Fruit fly (Drosophila melanogaster) whole organism, embryonic: Measurements from ENCODE around the gene CG3513.

Experiments
- CG10274 ChIP-seq: fragments of 200-800 bp; sonication (Bioruptor generic); optimal IDR thresholded peaks from 3 replicates; lab custom pipeline; 2017; ENCODE audit warnings: missing biosample characterization, mild to moderate bottlenecking, missing genetic modification characterization
- CG10959 ChIP-seq: fragments of 200-800 bp; sonication (Bioruptor generic); IDR thresholded peaks from 2 replicates; pipeline ENCODE4 v1.3.6; 2022; ENCODE audit warnings: missing biosample characterization, missing genetic modification characterization
- CG12391 ChIP-seq: fragments of 200-800 bp; sonication (Bioruptor generic); optimal IDR thresholded peaks from 3 replicates; lab custom pipeline; 2018; ENCODE audit warnings: missing biosample characterization, mild to moderate bottlenecking, missing genetic modification characterization, moderate library complexity
- CG13287 ChIP-seq: fragments of 200-800 bp; sonication (Bioruptor generic); IDR thresholded peaks from 2 replicates; pipeline ENCODE4 v1.3.6; 2022; ENCODE audit warnings: missing biosample characterization, missing genetic modification characterization; ENCODE audit not compliant: partially characterized antibody
- CG1603 ChIP-seq: fragments of 200-800 bp; sonication (Bioruptor generic); optimal IDR thresholded peaks from 2 replicates; lab custom pipeline; 2019; ENCODE audit warnings: missing biosample characterization, mild to moderate bottlenecking, missing genetic modification characterization, moderate library complexity
- CG17186 ChIP-seq: fragments of 200-800 bp; sonication (Bioruptor generic); optimal IDR thresholded peaks from 3 replicates; lab custom pipeline; 2017; ENCODE audit warnings: missing biosample characterization, missing genetic modification reagents, missing genetic modification characterization
- CG17802 ChIP-seq: fragments of 200-800 bp; sonication (Bioruptor generic); optimal IDR thresholded peaks from 2 replicates; lab custom pipeline; 2018; ENCODE audit warnings: missing biosample characterization, mild to moderate bottlenecking, missing genetic modification characterization, moderate library complexity
- CG34422 ChIP-seq: fragments of 200-800 bp; sonication (Bioruptor generic); IDR thresholded peaks from 3 replicates; pipeline ENCODE4 v1.3.6; 2022; ENCODE audit warnings: missing biosample characterization, missing genetic modification characterization
- CG4282 ChIP-seq: fragments of 200-800 bp; sonication (Bioruptor generic); optimal IDR thresholded peaks from 2 replicates; lab custom pipeline; 2016; ENCODE audit warnings: missing biosample characterization, missing genetic modification characterization
- CG4404 ChIP-seq: fragments of 200-800 bp; sonication (Bioruptor generic); IDR thresholded peaks from 2 replicates; pipeline ENCODE4 v1.3.6; 2022; ENCODE audit warnings: missing biosample characterization, missing genetic modification characterization
- CG4617 ChIP-seq: fragments of 200-800 bp; sonication (Bioruptor generic); optimal IDR thresholded peaks from 3 replicates; lab custom pipeline; 2016; ENCODE audit warnings: missing biosample characterization, missing genetic modification characterization, borderline replicate concordance
- CG7372 ChIP-seq: fragments of 200-800 bp; sonication (Bioruptor generic); IDR thresholded peaks from 2 replicates; pipeline ENCODE4 v1.3.6; 2022; ENCODE audit warnings: missing biosample characterization, missing genetic modification characterization
- CG7839 ChIP-seq: fragments of 200-800 bp; sonication (Bioruptor generic); optimal IDR thresholded peaks from 3 replicates; lab custom pipeline; 2018; ENCODE audit warnings: missing biosample characterization, mild to moderate bottlenecking, missing genetic modification characterization, moderate library complexity
- CG8089 ChIP-seq: fragments of 200-800 bp; sonication (Bioruptor generic); optimal IDR thresholded peaks from 3 replicates; lab custom pipeline; 2016; ENCODE audit warnings: missing biosample characterization, missing genetic modification characterization
- CG8765 ChIP-seq: fragments of 200-800 bp; sonication (Bioruptor generic); IDR thresholded peaks from 2 replicates; pipeline ENCODE4 v1.3.6; 2022; ENCODE audit warnings: missing biosample characterization, missing genetic modification characterization
- CG8944 ChIP-seq: fragments of 200-800 bp; sonication (Bioruptor generic); optimal IDR thresholded peaks from 3 replicates; lab custom pipeline; 2016; ENCODE audit warnings: missing biosample characterization, missing genetic modification characterization
- CG9727 ChIP-seq: fragments of 200-800 bp; sonication (Bioruptor generic); optimal IDR thresholded peaks from 3 replicates; lab custom pipeline; 2017; ENCODE audit warnings: missing biosample characterization, mild to moderate bottlenecking, missing genetic modification characterization
- CG9797 ChIP-seq: fragments of 200-800 bp; sonication (Bioruptor generic); optimal IDR thresholded peaks from 3 replicates; lab custom pipeline; 2018; ENCODE audit warnings: missing biosample characterization, mild to moderate bottlenecking, missing genetic modification characterization
- Dad ChIP-seq: fragments of 200-800 bp; sonication (Bioruptor generic); optimal IDR thresholded peaks from 3 replicates; lab custom pipeline; 2016; ENCODE audit warnings: missing biosample characterization, missing genetic modification characterization
- Dip3 ChIP-seq: fragments of 200-800 bp; sonication (Bioruptor generic); optimal IDR thresholded peaks from 3 replicates; lab custom pipeline; 2016; ENCODE audit warnings: missing biosample characterization, missing genetic modification characterization
- Dll ChIP-seq: fragments of 200-800 bp; sonication (Bioruptor generic); IDR thresholded peaks from 4 replicates; pipeline ENCODE4 v1.3.6; 2022; ENCODE audit warnings: missing biosample characterization, missing genetic modification characterization; ENCODE audit not compliant: partially characterized antibody
- E2f2 ChIP-seq: fragments of 200-800 bp; sonication (Bioruptor generic); IDR thresholded peaks from 2 replicates; pipeline ENCODE4 v1.3.6; 2022; ENCODE audit warnings: missing biosample characterization, missing genetic modification characterization
- Fer1 ChIP-seq: fragments of 200-800 bp; sonication (Bioruptor generic); optimal IDR thresholded peaks from 2 replicates; lab custom pipeline; 2017; ENCODE audit warnings: missing biosample characterization, mild to moderate bottlenecking, missing genetic modification characterization
- H2.0 ChIP-seq: fragments of 200-800 bp; sonication (Bioruptor generic); IDR thresholded peaks from 2 replicates; pipeline ENCODE4 v1.3.6; 2022; ENCODE audit warnings: missing biosample characterization, missing genetic modification characterization
- HmgD ChIP-seq: fragments of 200-800 bp; sonication (Bioruptor generic); optimal IDR thresholded peaks from 3 replicates; lab custom pipeline; 2016; ENCODE audit warnings: missing biosample characterization, missing genetic modification characterization
- Hr3 ChIP-seq: fragments of 200-800 bp; sonication (Bioruptor generic); optimal IDR thresholded peaks from 3 replicates; lab custom pipeline; 2016; ENCODE audit warnings: missing biosample characterization, missing genetic modification characterization
- Jarid2 ChIP-seq: fragments of 200-800 bp; sonication (Bioruptor generic); optimal IDR thresholded peaks from 3 replicates; lab custom pipeline; 2017; ENCODE audit warnings: mild to moderate bottlenecking, missing biosample characterization, missing genetic modification reagents, missing genetic modification characterization
- Poxn ChIP-seq: fragments of 200-800 bp; sonication (Bioruptor generic); IDR thresholded peaks from 2 replicates; pipeline ENCODE4 v1.3.6; 2022; ENCODE audit warnings: missing biosample characterization, missing genetic modification characterization
- Rx ChIP-seq: fragments of 200-800 bp; sonication (Bioruptor generic); IDR thresholded peaks from 2 replicates; pipeline ENCODE4 v1.3.6; 2022; ENCODE audit warnings: missing biosample characterization, missing genetic modification characterization
- Sry-δ ChIP-seq: fragments of 200-800 bp; sonication (Bioruptor generic); optimal IDR thresholded peaks from 2 replicates; lab custom pipeline; 2016; ENCODE audit warnings: missing biosample characterization, missing genetic modification characterization
- Stat92E ChIP-seq, 3 experiments: fragments of >200 bp in 2 of 3; fragments of 200-800 bp in 1 of 3; sonication (Bioruptor generic) in 1 of 3; optimal IDR thresholded peaks; 2 replicates each; lab custom pipeline; 2017 to 2019; ENCODE audit warnings: missing biosample characterization in 3 of 3, missing genetic modification characterization in 3 of 3, mild to moderate bottlenecking in 1 of 3, moderate library complexity in 1 of 3
- TFAM ChIP-seq: fragments of 200-800 bp; sonication (Bioruptor generic); optimal IDR thresholded peaks from 2 replicates; lab custom pipeline; 2017; ENCODE audit warnings: missing biosample characterization, missing genetic modification characterization, inconsistent platforms
- Trl ChIP-seq, 3 experiments: fragments of >200 bp in 2 of 3; fragments of 200-800 bp in 1 of 3; sonication (Bioruptor generic) in 1 of 3; optimal IDR thresholded peaks; 2 replicates in 1 of 3; 3 replicates in 2 of 3; lab custom pipeline; 2016 to 2017; ENCODE audit warnings: missing biosample characterization in 1 of 3, missing genetic modification characterization in 1 of 3
- Xbp1 ChIP-seq: fragments of 200-800 bp; sonication (Bioruptor generic); optimal IDR thresholded peaks from 3 replicates; lab custom pipeline; 2016; ENCODE audit warnings: missing biosample characterization, mild to moderate bottlenecking, missing genetic modification characterization
- amos ChIP-seq: fragments of 200-800 bp; sonication (Bioruptor generic); IDR thresholded peaks from 2 replicates; pipeline ENCODE4 v1.3.6; 2022; ENCODE audit warnings: missing biosample characterization, missing genetic modification characterization; ENCODE audit not compliant: partially characterized antibody
- crol ChIP-seq: fragments of 200-800 bp; sonication (Bioruptor generic); IDR thresholded peaks from 2 replicates; pipeline ENCODE4 v1.3.6; 2022; ENCODE audit warnings: missing biosample characterization, missing genetic modification characterization
- dysf ChIP-seq: fragments of 200-800 bp; sonication (Bioruptor generic); IDR thresholded peaks from 3 replicates; pipeline ENCODE4 v1.3.6; 2022; ENCODE audit warnings: missing biosample characterization, missing genetic modification characterization
- emc ChIP-seq: fragments of 200-800 bp; sonication (Bioruptor generic); optimal IDR thresholded peaks from 2 replicates; lab custom pipeline; 2016; ENCODE audit warnings: missing biosample characterization, missing genetic modification characterization
- eve ChIP-seq, 2 experiments: fragments of >200 bp; optimal IDR thresholded peaks; 2 replicates each; lab custom pipeline; 2017; ENCODE audit warnings: missing biosample characterization in 2 of 2, missing genetic modification characterization in 2 of 2
- fd102C ChIP-seq: fragments of 200-800 bp; sonication (Bioruptor generic); optimal IDR thresholded peaks from 2 replicates; lab custom pipeline; 2018; ENCODE audit warnings: missing biosample characterization, mild to moderate bottlenecking, missing genetic modification characterization, moderate library complexity
- fu2 ChIP-seq: fragments of 200-800 bp; sonication (Bioruptor generic); optimal IDR thresholded peaks from 2 replicates; lab custom pipeline; 2016; ENCODE audit warnings: missing biosample characterization, missing genetic modification characterization
- gfzf ChIP-seq: fragments of 200-800 bp; sonication (Bioruptor generic); optimal IDR thresholded peaks from 2 replicates; lab custom pipeline; 2016; ENCODE audit warnings: missing biosample characterization, mild to moderate bottlenecking, missing genetic modification characterization, moderate library complexity
- hbn ChIP-seq: fragments of 200-800 bp; sonication (Bioruptor generic); IDR thresholded peaks from 2 replicates; pipeline ENCODE4 v1.3.6; 2022; ENCODE audit warnings: missing biosample characterization, missing genetic modification characterization; ENCODE audit not compliant: partially characterized antibody
- klu ChIP-seq: fragments of 200-800 bp; sonication (Bioruptor generic); IDR thresholded peaks from 2 replicates; pipeline ENCODE4 v1.3.6; 2022; ENCODE audit warnings: missing biosample characterization, missing genetic modification characterization
- nerfin-2 ChIP-seq: fragments of 200-800 bp; sonication (Bioruptor generic); IDR thresholded peaks from 2 replicates; pipeline ENCODE4 v1.3.6; 2022; ENCODE audit warnings: missing biosample characterization, missing genetic modification characterization; ENCODE audit not compliant: partially characterized antibody
- onecut ChIP-seq: fragments of 200-800 bp; sonication (Bioruptor generic); IDR thresholded peaks from 2 replicates; pipeline ENCODE4 v1.3.6; 2022; ENCODE audit warnings: missing biosample characterization, missing genetic modification characterization
- ro ChIP-seq: fragments of 200-800 bp; sonication (Bioruptor generic); IDR thresholded peaks from 2 replicates; pipeline ENCODE4 v1.3.6; 2022; ENCODE audit warnings: missing biosample characterization, missing genetic modification characterization
- shn ChIP-seq: fragments of 200-800 bp; sonication (Bioruptor generic); optimal IDR thresholded peaks from 3 replicates; lab custom pipeline; 2016; ENCODE audit warnings: missing biosample characterization, missing genetic modification characterization
- slou ChIP-seq: fragments of 200-800 bp; sonication (Bioruptor generic); optimal IDR thresholded peaks from 3 replicates; lab custom pipeline; 2016; ENCODE audit warnings: missing biosample characterization, missing genetic modification characterization

The CG3513 gene

DNA sequence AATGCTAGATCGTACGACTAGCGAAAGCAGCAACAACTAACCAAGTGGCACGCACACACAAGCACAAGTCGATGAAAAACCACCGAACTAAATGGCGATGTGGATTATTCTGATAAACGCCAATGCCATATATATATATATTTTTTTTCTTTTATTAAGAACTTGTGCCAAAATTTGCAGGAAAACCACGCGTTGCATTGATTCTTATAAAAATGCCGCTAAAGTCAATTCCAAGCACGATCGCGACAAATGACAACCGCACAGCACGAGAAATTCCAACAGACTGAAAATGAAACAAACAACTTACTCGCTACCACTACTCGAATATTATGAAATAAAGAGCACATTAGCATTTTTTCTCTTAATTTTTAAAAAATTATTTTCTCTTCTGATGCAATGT, 36.3 kb downstream of the CG3513 start, which contains the start of gene for (continued):
- no peak for TF ChIP-seq klu (GFP tag; lab: Robert Waterston, UW)
- no peak for TF ChIP-seq CG1603 (tag; lab: Kevin White, UChicago)
- no peak for TF ChIP-seq eve (GFP tag; optimal IDR thresholded peaks at IDR 0.05; lab: Kevin White, UChicago)
- peak; percentile 9; the same call in 1 of the 2 replicates for TF ChIP-seq CG13287
- TF ChIP-seq E2f2 (GFP tag; lab: Robert Waterston, UW), result no peak
- TF ChIP-seq fu2 (GFP tag; lab: Kevin White, UChicago), result no peak
- TF ChIP-seq CG8944 (GFP tag; lab: Kevin White, UChicago), result no peak
- TF ChIP-seq hbn (GFP tag; lab: Robert Waterston, UW), result no peak
- TF ChIP-seq shn (GFP tag; lab: Kevin White, UChicago), result no peak
- TF ChIP-seq Hr3 (GFP tag; lab: Kevin White, UChicago), result no peak
- TF ChIP-seq CG34422, result peak; percentile 40; the same call in 1 of the 3 replicates
- no peak for TF ChIP-seq Xbp1
- no peak for TF ChIP-seq CG7372 (GFP tag; lab: Robert Waterston, UW)
- no peak for TF ChIP-seq Poxn
- TF ChIP-seq HmgD (GFP tag; lab: Kevin White, UChicago), result no peak
- peak; percentile 96 for TF ChIP-seq Jarid2 (GFP tag; lab: Kevin White, UChicago)
- no peak for TF ChIP-seq CG9727
- no peak for TF ChIP-seq CG7839
- TF ChIP-seq H2.0 (GFP tag; lab: Robert Waterston, UW), result no peak
- TF ChIP-seq CG12391, result no peak
- TF ChIP-seq ro (GFP tag; lab: Robert Waterston, UW), result no peak
- TF ChIP-seq crol, result no peak
- TF ChIP-seq Trl (optimal IDR thresholded peaks at IDR 0.05; lab: Kevin White, UChicago), result peak; percentile 32 to 71
- no peak for TF ChIP-seq Trl (GFP tag; optimal IDR thresholded peaks at IDR 0.05; lab: Kevin White, UChicago)
- TF ChIP-seq CG4617 (GFP tag; lab: Kevin White, UChicago), result no peak
- no peak for TF ChIP-seq fd102C (GFP tag; lab: Kevin White, UChicago)
- TF ChIP-seq Stat92E (GFP tag; optimal IDR thresholded peaks at IDR 0.05; lab: Kevin White, UChicago), result no peak
- TF ChIP-seq Dll (GFP tag; lab: Robert Waterston, UW), result no peak
- no peak for TF ChIP-seq dysf (GFP tag; lab: Robert Waterston, UW)
- no peak for TF ChIP-seq Fer1 (GFP tag; lab: Kevin White, UChicago)
- TF ChIP-seq slou (GFP tag; lab: Kevin White, UChicago), result no peak
- no peak for TF ChIP-seq Dip3 (GFP tag; lab: Kevin White, UChicago)
- TF ChIP-seq CG8089 (GFP tag; lab: Kevin White, UChicago), result no peak
- no peak for TF ChIP-seq TFAM
- TF ChIP-seq nerfin-2 (GFP tag; lab: Robert Waterston, UW), result no peak
- no peak for TF ChIP-seq CG8765
- no peak for TF ChIP-seq CG10959 (GFP tag; lab: Robert Waterston, UW)
- no peak for TF ChIP-seq CG9797 (GFP tag; lab: Kevin White, UChicago)
- peak; percentile 9; the same call in 1 of the 2 replicates for TF ChIP-seq amos
- no peak for TF ChIP-seq Sry-δ (GFP tag; lab: Kevin White, UChicago)
- no peak for TF ChIP-seq CG10274 (GFP tag; lab: Kevin White, UChicago)
- TF ChIP-seq Rx (GFP tag; lab: Robert Waterston, UW), result no peak
- TF ChIP-seq onecut (GFP tag; lab: Robert Waterston, UW), result no peak
- TF ChIP-seq CG17802 (tag; lab: Kevin White, UChicago), result no peak
- no peak for TF ChIP-seq emc
- TF ChIP-seq CG17186 (GFP tag; lab: Kevin White, UChicago), result no peak
- no peak for TF ChIP-seq CG4282 (GFP tag; lab: Kevin White, UChicago)
- no peak for TF ChIP-seq Dad
- TF ChIP-seq CG4404 (GFP tag; lab: Robert Waterston, UW), result no peak
- no peak for TF ChIP-seq gfzf (GFP tag; lab: Kevin White, UChicago)
